Worm (Caenorhabditis elegans) whole organism, late embryonic: Measurements from ENCODE around the gene Y48E1B.8.

Source experiments
- C38D4.7 ChIP-seq: fragments of 200-800 bp; sonication (Bioruptor generic); optimal IDR thresholded peaks from 2 replicates; lab custom pipeline; 2018; ENCODE audit warnings: mild to moderate bottlenecking, missing genetic modification characterization, moderate library complexity, missing compliant biosample characterization
- F13H6.1 ChIP-seq: sonication (generic microtip); optimal IDR thresholded peaks from 2 replicates; lab custom pipeline; 2016; ENCODE audit warnings: missing genetic modification characterization, missing compliant biosample characterization
- K02D7.2 ChIP-seq: sonication (generic microtip); optimal IDR thresholded peaks from 2 replicates; lab custom pipeline; 2017; ENCODE audit warnings: mild to moderate bottlenecking, missing genetic modification characterization, missing compliant biosample characterization
- K09A11.1 ChIP-seq: sonication (generic microtip); optimal IDR thresholded peaks from 2 replicates; lab custom pipeline; 2017; ENCODE audit warnings: antibody characterized with exemption, mild to moderate bottlenecking, missing genetic modification characterization, missing compliant biosample characterization; ENCODE audit not compliant: insufficient read depth
- ama-1 ChIP-seq: fragments of 150-350 bp; optimal IDR thresholded peaks from 2 replicates; lab custom pipeline; 2014
- ceh-18 ChIP-seq: sonication (generic microtip); optimal IDR thresholded peaks from 2 replicates; lab custom pipeline; 2016; ENCODE audit warnings: missing genetic modification characterization, missing compliant biosample characterization
- ceh-22 ChIP-seq: sonication (generic microtip); optimal IDR thresholded peaks from 2 replicates; lab custom pipeline; 2017; ENCODE audit warnings: missing biosample characterization, missing genetic modification characterization
- ceh-31 ChIP-seq: sonication (generic microtip); optimal IDR thresholded peaks from 2 replicates; lab custom pipeline; 2016; ENCODE audit warnings: missing genetic modification characterization, missing compliant biosample characterization
- ceh-34 ChIP-seq: sonication (generic microtip); optimal IDR thresholded peaks from 2 replicates; lab custom pipeline; 2016; ENCODE audit warnings: mild to moderate bottlenecking, missing genetic modification characterization, missing compliant biosample characterization
- ceh-45 ChIP-seq: fragments of 200-800 bp; sonication (Bioruptor generic); IDR thresholded peaks from 2 replicates; pipeline ENCODE4 v1.3.6; 2022; ENCODE audit warnings: missing genetic modification reagents, missing genetic modification characterization, missing compliant biosample characterization
- ceh-48 ChIP-seq: sonication (generic microtip); optimal IDR thresholded peaks from 2 replicates; lab custom pipeline; 2016; ENCODE audit warnings: missing genetic modification characterization, inconsistent platforms, missing compliant biosample characterization
- che-1 ChIP-seq: sonication (generic microtip); optimal IDR thresholded peaks from 2 replicates; lab custom pipeline; 2016; ENCODE audit warnings: mild to moderate bottlenecking, missing genetic modification characterization, missing compliant biosample characterization
- dmd-4 ChIP-seq: sonication (generic microtip); optimal IDR thresholded peaks from 2 replicates; lab custom pipeline; 2016; ENCODE audit warnings: borderline replicate concordance, missing genetic modification characterization, missing compliant biosample characterization
- elt-2 ChIP-seq: sonication (generic microtip); optimal IDR thresholded peaks from 2 replicates; lab custom pipeline; 2016; ENCODE audit warnings: missing genetic modification reagents, missing genetic modification characterization, missing compliant biosample characterization
- elt-4 ChIP-seq: sonication (generic microtip); optimal IDR thresholded peaks from 2 replicates; lab custom pipeline; 2016; ENCODE audit warnings: missing genetic modification characterization, missing compliant biosample characterization
- fax-1 ChIP-seq: sonication (generic microtip); optimal IDR thresholded peaks from 2 replicates; lab custom pipeline; 2016; ENCODE audit warnings: missing genotype, missing genetic modification characterization, missing compliant biosample characterization
- fkh-10 ChIP-seq: fragments of 150-350 bp; optimal IDR thresholded peaks from 2 replicates; lab custom pipeline; 2014; ENCODE audit warnings: missing biosample characterization, missing genetic modification reagents, missing genetic modification characterization
- fkh-6 ChIP-seq: sonication (generic microtip); optimal IDR thresholded peaks from 2 replicates; lab custom pipeline; 2016; ENCODE audit warnings: missing genetic modification characterization, missing compliant biosample characterization
- gmeb-2 ChIP-seq: sonication (generic microtip); optimal IDR thresholded peaks from 2 replicates; lab custom pipeline; 2016; ENCODE audit warnings: missing genetic modification characterization, inconsistent platforms, missing compliant biosample characterization
- hlh-30 ChIP-seq: sonication (generic microtip); optimal IDR thresholded peaks from 2 replicates; lab custom pipeline; 2017; ENCODE audit warnings: antibody characterized with exemption, missing genetic modification characterization, missing compliant biosample characterization; ENCODE audit not compliant: insufficient read depth
- hlh-8 ChIP-seq: sonication (generic microtip); optimal IDR thresholded peaks from 2 replicates; lab custom pipeline; 2016; ENCODE audit warnings: missing genotype, missing genetic modification characterization, missing compliant biosample characterization
- lim-6 ChIP-seq: sonication (generic microtip); optimal IDR thresholded peaks from 2 replicates; lab custom pipeline; 2016; ENCODE audit warnings: missing genetic modification characterization, missing compliant biosample characterization
- mec-3 ChIP-seq: sonication (generic microtip); optimal IDR thresholded peaks from 2 replicates; lab custom pipeline; 2016; ENCODE audit warnings: borderline replicate concordance, missing genetic modification characterization, missing compliant biosample characterization
- nfya-1 ChIP-seq: sonication (generic microtip); optimal IDR thresholded peaks from 2 replicates; lab custom pipeline; 2017; ENCODE audit warnings: missing genetic modification characterization, mild to moderate bottlenecking, missing compliant biosample characterization, antibody characterized with exemption, moderate library complexity
- odd-2 ChIP-seq: sonication (generic microtip); optimal IDR thresholded peaks from 2 replicates; lab custom pipeline; 2017; ENCODE audit warnings: antibody characterized with exemption, mild to moderate bottlenecking, missing genetic modification characterization, missing compliant biosample characterization
- pag-3 ChIP-seq: sonication (generic microtip); optimal IDR thresholded peaks from 2 replicates; lab custom pipeline; 2016; ENCODE audit warnings: missing compliant biosample characterization, missing genetic modification characterization, borderline replicate concordance
- pat-9 ChIP-seq: fragments of 200-800 bp; sonication (Bioruptor generic); optimal IDR thresholded peaks from 2 replicates; lab custom pipeline; 2018; ENCODE audit warnings: mild to moderate bottlenecking, missing genetic modification characterization, moderate library complexity, missing compliant biosample characterization
- pax-1 ChIP-seq: fragments of 150-350 bp; optimal IDR thresholded peaks from 2 replicates; lab custom pipeline; 2014; ENCODE audit warnings: missing biosample characterization, missing genetic modification characterization
- pros-1 ChIP-seq: fragments of 150-350 bp; optimal IDR thresholded peaks from 2 replicates; lab custom pipeline; 2014; ENCODE audit warnings: missing biosample characterization, missing genetic modification reagents, missing genetic modification characterization
- ref-2 ChIP-seq: sonication (generic microtip); optimal IDR thresholded peaks from 2 replicates; lab custom pipeline; 2016; ENCODE audit warnings: missing genetic modification characterization, missing compliant biosample characterization
- sdc-2 ChIP-seq: sonication (generic microtip); optimal IDR thresholded peaks from 2 replicates; lab custom pipeline; 2016; ENCODE audit warnings: missing genotype, missing genetic modification characterization, missing compliant biosample characterization
- sox-2 ChIP-seq: fragments of 200-800 bp; sonication (Bioruptor generic); IDR thresholded peaks from 2 replicates; pipeline ENCODE4 v1.3.6; 2022; ENCODE audit warnings: missing genetic modification reagents, missing genetic modification characterization, missing compliant biosample characterization
- tbx-2 ChIP-seq: sonication (generic microtip); optimal IDR thresholded peaks from 2 replicates; lab custom pipeline; 2016; ENCODE audit warnings: missing genetic modification characterization, missing compliant biosample characterization
- tbx-7 ChIP-seq: sonication (generic microtip); optimal IDR thresholded peaks from 2 replicates; lab custom pipeline; 2016; ENCODE audit warnings: missing genotype, missing genetic modification characterization, missing compliant biosample characterization
- unc-3 ChIP-seq, 2 experiments: fragments of 200-800 bp in 1 of 2; sonication (Bioruptor generic) in 1 of 2; sonication (generic microtip) in 1 of 2; conservative IDR thresholded peaks in 1 of 2; optimal IDR thresholded peaks in 1 of 2; 2 replicates each; pipeline versions ENCODE4 v1.3.6 to Lab custom; 2016 to 2022; ENCODE audit warnings: missing compliant biosample characterization in 2 of 2, missing genetic modification characterization in 2 of 2, missing genetic modification reagents in 1 of 2
- unc-42 ChIP-seq: sonication (generic microtip); optimal IDR thresholded peaks from 2 replicates; lab custom pipeline; 2016; ENCODE audit warnings: missing genotype, missing genetic modification characterization, missing compliant biosample characterization
- ztf-16 ChIP-seq: sonication (generic microtip); optimal IDR thresholded peaks from 2 replicates; lab custom pipeline; 2017; ENCODE audit warnings: missing genetic modification characterization, missing compliant biosample characterization

Gene Y48E1B.8

ce11 chrII:13574395-13574794 lies 11.1 kb upstream of the Y48E1B.8 start:
- TF ChIP-seq tbx-7 (tag; lab: Kevin White, UChicago) (no peak), pag-3 (no peak), C38D4.7 (GFP tag; lab: Kevin White, UChicago) (no peak), sox-2 (no peak), odd-2 (tag; lab: Kevin White, UChicago) (no peak), F13H6.1 (tag; lab: Kevin White, UChicago) (no peak), hlh-30 (no peak), K02D7.2 (tag; lab: Kevin White, UChicago) (no peak), fkh-10 (GFP tag; lab: Kevin White, UChicago) (no peak), elt-4 (no peak), sdc-2 (no peak), ceh-45 (GFP tag; lab: Robert Waterston, UW) (no peak), gmeb-2 (tag; lab: Kevin White, UChicago) (no peak), fkh-6 (tag; lab: Kevin White, UChicago) (no peak), ama-1 (lab: Kevin White, UChicago) (no peak), fax-1 (tag; lab: Kevin White, UChicago) (no peak), hlh-8 (tag; lab: Kevin White, UChicago) (no peak)
- TF ChIP-seq, all 69 proteins: peak for 0

- TF ChIP-seq ceh-18 (tag; lab: Kevin White, UChicago): peak; percentile 33
- peak; percentile 67 for TF ChIP-seq nfya-1 (tag; lab: Kevin White, UChicago)
- peak; percentile 52 for TF ChIP-seq ceh-34
- no peak for TF ChIP-seq pat-9 (tag; lab: Kevin White, UChicago)
- no peak for TF ChIP-seq ceh-22 (tag; lab: Kevin White, UChicago)
- no peak for TF ChIP-seq lim-6 (tag; lab: Kevin White, UChicago)
- no peak for TF ChIP-seq unc-3 (GFP tag; conservative IDR thresholded peaks at IDR 0.05; lab: Robert Waterston, UW)
- TF ChIP-seq unc-3 (tag; optimal IDR thresholded peaks at IDR 0.05; lab: Kevin White, UChicago): peak; percentile 3
- TF ChIP-seq unc-42: peak; percentile 75
- TF ChIP-seq pros-1: peak; percentile 16
- no peak for TF ChIP-seq ref-2 (tag; lab: Kevin White, UChicago)
- peak; percentile 50 for TF ChIP-seq tbx-2
- peak; percentile 62 for TF ChIP-seq hlh-30
- TF ChIP-seq ceh-48 (tag; lab: Kevin White, UChicago): peak; percentile 69
- peak; percentile 70 for TF ChIP-seq ceh-31
- TF ChIP-seq pax-1 (tag; lab: Kevin White, UChicago): no peak
These were observed 10.2 kb upstream of the Y48E1B.8 start, which contains the start of the genes mrpl-37 and lin-38 for ce11 chrII:13575018-13575948. TSS of gene mrpl-37 (minus strand) at chrII:13575068. TSS of gene lin-38 (plus strand) at chrII:13575925.

DNA sequence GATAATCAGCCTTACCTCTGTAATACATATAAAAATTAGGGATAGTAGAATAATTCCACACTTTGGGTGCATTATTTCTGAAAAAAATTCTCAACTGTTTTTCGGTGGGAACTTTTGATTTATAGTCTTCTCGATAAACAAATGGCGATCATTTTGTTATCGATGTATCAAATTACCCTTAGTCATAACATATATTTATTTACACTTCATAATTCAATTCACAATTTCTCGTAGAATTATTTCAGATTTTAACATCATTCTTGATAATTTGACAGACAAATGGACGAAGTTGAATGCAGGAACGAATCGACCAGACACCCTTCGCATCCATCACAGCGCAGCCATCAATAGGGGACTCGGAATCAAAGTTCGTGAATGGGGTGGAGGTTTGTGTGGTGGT lies 5.0 kb downstream of the Y48E1B.8 start, which contains the start of gene clec-145:
TSS of gene clec-145 (minus strand) at position 101 of the 400 bp plus-strand sequence.
- TF ChIP-seq che-1: no peak
- TF ChIP-seq elt-2 (tag; lab: Kevin White, UChicago): no peak
- no peak for TF ChIP-seq K02D7.2 (tag; lab: Kevin White, UChicago)
- TF ChIP-seq gmeb-2 (tag; lab: Kevin White, UChicago): no peak
- no peak for TF ChIP-seq dmd-4 (tag; lab: Kevin White, UChicago)
- no peak for TF ChIP-seq ceh-45 (GFP tag; lab: Robert Waterston, UW)
- TF ChIP-seq K09A11.1 (tag; lab: Kevin White, UChicago): no peak
- TF ChIP-seq ceh-34: no peak
- TF ChIP-seq mec-3 (tag; lab: Kevin White, UChicago): no peak
- TF ChIP-seq ztf-16 (tag; lab: Kevin White, UChicago): no peak
